Worm (Caenorhabditis elegans): ENCODE results near the gene unc-3.

unc-3 gene

ce11 chrX:14760166-14760565 lies 13.2 kb upstream of the unc-3 start:
- TF ChIP-seq ref-1 (GFP tag; conservative IDR thresholded peaks at IDR 0.05) (no peak), cog-1 (tag; optimal IDR thresholded peaks at IDR 0.05) (no peak), klf-2 (GFP tag; conservative IDR thresholded peaks at IDR 0.05) (no peak), med-1 (GFP tag; optimal IDR thresholded peaks at IDR 0.05; ENCODE audit: insufficient read depth) (no peak), tab-1 (GFP tag; IDR thresholded peaks at IDR 0.05) (no peak), ztf-29 (GFP tag; IDR thresholded peaks at IDR 0.05) (no peak), T22C8.4 (GFP tag; IDR thresholded peaks at IDR 0.05) (no peak), ztf-23 (GFP tag; IDR thresholded peaks at IDR 0.05) (no peak), flt-1 (GFP tag; IDR thresholded peaks at IDR 0.05) (no peak)

DNA sequence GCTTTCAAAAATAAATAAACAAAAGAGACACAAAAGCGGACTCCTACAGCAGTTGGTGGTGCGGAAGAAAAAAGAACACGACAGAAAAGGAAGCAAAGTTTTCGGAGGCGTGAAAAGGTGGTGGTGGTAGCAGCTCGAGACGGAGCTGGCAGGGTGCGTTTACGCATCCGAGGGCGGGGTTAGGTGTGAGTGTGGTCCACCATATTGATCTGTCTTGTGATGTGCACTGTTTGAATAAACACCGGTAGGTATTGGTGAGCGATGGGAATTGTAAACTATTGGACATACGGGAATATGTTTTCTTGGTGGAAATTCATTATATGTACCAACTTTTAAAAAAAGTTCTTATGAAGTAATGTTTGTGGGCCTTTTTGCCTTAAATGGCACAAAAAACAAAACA lies 12.3 kb upstream of the unc-3 start, which contains the start of gene C05G5.5:
C05G5.5 (minus strand) TSS at position 101 of the 400 bp plus-strand sequence.
- no peak for TF ChIP-seq cog-1 (tag; optimal IDR thresholded peaks at IDR 0.05)
- TF ChIP-seq ref-1 (GFP tag; conservative IDR thresholded peaks at IDR 0.05): no peak
- TF ChIP-seq ztf-23 (GFP tag; IDR thresholded peaks at IDR 0.05): no peak

- TF ChIP-seq med-1 (GFP tag; optimal IDR thresholded peaks at IDR 0.05; ENCODE audit: insufficient read depth) (no peak), ztf-23 (GFP tag; IDR thresholded peaks at IDR 0.05) (peak; percentile 40; the same call in 1 of the 2 replicates), T22C8.4 (GFP tag; IDR thresholded peaks at IDR 0.05) (no peak)
Observed at ce11 chrX:14767813-14768212, 5.5 kb upstream of the unc-3 start.

DNA sequence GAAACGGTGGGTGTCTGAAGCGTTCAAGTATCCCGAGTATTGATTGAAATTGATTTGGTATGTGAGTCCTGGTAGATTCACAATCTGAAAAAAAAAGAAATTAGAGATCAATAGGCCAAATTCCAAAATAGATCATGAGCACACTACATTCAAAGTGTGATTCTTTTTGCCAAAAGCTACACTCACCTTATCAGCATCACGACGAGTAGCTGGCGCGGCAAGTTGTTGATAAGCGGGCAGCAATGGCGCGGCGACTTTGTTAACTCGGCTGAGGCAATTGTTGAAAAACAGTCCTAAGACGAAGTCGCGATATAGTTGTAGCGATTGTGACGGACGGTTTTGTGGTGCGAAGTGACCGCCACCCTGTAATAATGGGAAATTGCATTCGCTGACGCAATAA lies 4.3 kb upstream of the unc-3 start:
- TF ChIP-seq ref-1 (GFP tag; conservative IDR thresholded peaks at IDR 0.05) (no peak), ztf-23 (GFP tag; IDR thresholded peaks at IDR 0.05) (no peak), tab-1 (GFP tag; IDR thresholded peaks at IDR 0.05) (no peak), klf-2 (GFP tag; conservative IDR thresholded peaks at IDR 0.05) (no peak), cog-1 (tag; optimal IDR thresholded peaks at IDR 0.05) (no peak), ztf-29 (GFP tag; IDR thresholded peaks at IDR 0.05) (no peak), flt-1 (GFP tag; IDR thresholded peaks at IDR 0.05) (no peak), med-1 (GFP tag; optimal IDR thresholded peaks at IDR 0.05; ENCODE audit: insufficient read depth) (no peak), T22C8.4 (GFP tag; IDR thresholded peaks at IDR 0.05) (no peak)

- no peak for TF ChIP-seq ztf-23 (GFP tag; IDR thresholded peaks at IDR 0.05)
- TF ChIP-seq ztf-29 (GFP tag; IDR thresholded peaks at IDR 0.05): no peak
- no peak for TF ChIP-seq cog-1 (tag; optimal IDR thresholded peaks at IDR 0.05)
Observed at ce11 chrX:14770336-14770735, 3.0 kb upstream of the unc-3 start.

ce11 chrX:14771682-14772081 lies 1.7 kb upstream of the unc-3 start, which contains the start of gene Y16B4A.2:
Y16B4A.2 (minus strand) TSS chrX:14771851.
- TF ChIP-seq klf-2 (GFP tag; conservative IDR thresholded peaks at IDR 0.05): no peak
- no peak for TF ChIP-seq ztf-29 (GFP tag; IDR thresholded peaks at IDR 0.05)
- TF ChIP-seq tab-1 (GFP tag; IDR thresholded peaks at IDR 0.05): no peak
- TF ChIP-seq ztf-23 (GFP tag; IDR thresholded peaks at IDR 0.05): no peak
- TF ChIP-seq cog-1 (tag; optimal IDR thresholded peaks at IDR 0.05): no peak
- no peak for TF ChIP-seq flt-1 (GFP tag; IDR thresholded peaks at IDR 0.05)
- TF ChIP-seq T22C8.4 (GFP tag; IDR thresholded peaks at IDR 0.05): no peak

ce11 chrX:14775222-14775621 lies 1.9 kb downstream of the unc-3 start:
- TF ChIP-seq klf-2 (GFP tag; conservative IDR thresholded peaks at IDR 0.05): no peak
- no peak for TF ChIP-seq flt-1 (GFP tag; IDR thresholded peaks at IDR 0.05)
- TF ChIP-seq cog-1 (tag; optimal IDR thresholded peaks at IDR 0.05): no peak
- no peak for TF ChIP-seq ztf-23 (GFP tag; IDR thresholded peaks at IDR 0.05)
- TF ChIP-seq tab-1 (GFP tag; IDR thresholded peaks at IDR 0.05): no peak
- no peak for TF ChIP-seq T22C8.4 (GFP tag; IDR thresholded peaks at IDR 0.05)
- no peak for TF ChIP-seq ref-1 (GFP tag; conservative IDR thresholded peaks at IDR 0.05)
- TF ChIP-seq med-1 (GFP tag; optimal IDR thresholded peaks at IDR 0.05; ENCODE audit: insufficient read depth): no peak
- no peak for TF ChIP-seq ztf-29 (GFP tag; IDR thresholded peaks at IDR 0.05)

- no peak for TF ChIP-seq med-1 (GFP tag; optimal IDR thresholded peaks at IDR 0.05; ENCODE audit: insufficient read depth)
- no peak for TF ChIP-seq flt-1 (GFP tag; IDR thresholded peaks at IDR 0.05)
- no peak for TF ChIP-seq T22C8.4 (GFP tag; IDR thresholded peaks at IDR 0.05)
- no peak for TF ChIP-seq cog-1 (tag; optimal IDR thresholded peaks at IDR 0.05)
- TF ChIP-seq klf-2 (GFP tag; conservative IDR thresholded peaks at IDR 0.05): no peak
- no peak for TF ChIP-seq tab-1 (GFP tag; IDR thresholded peaks at IDR 0.05)
- TF ChIP-seq ztf-23 (GFP tag; IDR thresholded peaks at IDR 0.05): no peak
- no peak for TF ChIP-seq ztf-29 (GFP tag; IDR thresholded peaks at IDR 0.05)
- TF ChIP-seq ref-1 (GFP tag; conservative IDR thresholded peaks at IDR 0.05): no peak
Observed at ce11 chrX:14776312-14776711, 3.0 kb downstream of the unc-3 start.

- TF ChIP-seq ztf-23 (GFP tag; IDR thresholded peaks at IDR 0.05) (no peak), T22C8.4 (GFP tag; IDR thresholded peaks at IDR 0.05) (no peak), cog-1 (tag; optimal IDR thresholded peaks at IDR 0.05) (no peak), ref-1 (GFP tag; conservative IDR thresholded peaks at IDR 0.05) (no peak), tab-1 (GFP tag; IDR thresholded peaks at IDR 0.05) (no peak), ztf-29 (GFP tag; IDR thresholded peaks at IDR 0.05) (no peak), med-1 (GFP tag; optimal IDR thresholded peaks at IDR 0.05; ENCODE audit: insufficient read depth) (no peak), klf-2 (GFP tag; conservative IDR thresholded peaks at IDR 0.05) (no peak), flt-1 (GFP tag; IDR thresholded peaks at IDR 0.05) (no peak)
Observed at ce11 chrX:14778112-14778511, 4.8 kb downstream of the unc-3 start.

- TF ChIP-seq T22C8.4 (GFP tag; IDR thresholded peaks at IDR 0.05) (no peak), med-1 (GFP tag; optimal IDR thresholded peaks at IDR 0.05; ENCODE audit: insufficient read depth) (no peak), flt-1 (GFP tag; IDR thresholded peaks at IDR 0.05) (no peak), ztf-29 (GFP tag; IDR thresholded peaks at IDR 0.05) (no peak), ref-1 (GFP tag; conservative IDR thresholded peaks at IDR 0.05) (no peak; the same call in 1 of the 2 replicates), ztf-23 (GFP tag; IDR thresholded peaks at IDR 0.05) (no peak), cog-1 (tag; optimal IDR thresholded peaks at IDR 0.05) (no peak), klf-2 (GFP tag; conservative IDR thresholded peaks at IDR 0.05) (no peak)
Observed at ce11 chrX:14780176-14780575, 6.8 kb downstream of the unc-3 start.

All from whole organism, midembryonic.